Worm (Caenorhabditis elegans) whole organism, L4 larva: Measurements from ENCODE around the gene C02G6.2.
A peak's percentile ranks its signal among the peaks of the same experiment; 100 is the strongest.

Source experiments
- D1046.2 ChIP-seq: fragments of 200-800 bp; sonication (Bioruptor generic); IDR thresholded peaks from 2 replicates; pipeline ENCODE4 v1.3.6; 2022; ENCODE audit warnings: missing genetic modification characterization, missing compliant biosample characterization
- F44E2.7 ChIP-seq: fragments of 200-800 bp; sonication (Bioruptor generic); IDR thresholded peaks from 2 replicates; pipeline ENCODE4 v2.1.2; 2022; ENCODE audit warnings: missing genetic modification characterization, missing compliant biosample characterization
- R02D3.7 ChIP-seq: fragments of 150-350 bp; sonication (generic microtip); optimal IDR thresholded peaks from 3 replicates; lab custom pipeline; 2014; ENCODE audit warnings: missing biosample characterization, missing genetic modification characterization
- T26A8.4 ChIP-seq: fragments of 200-800 bp; sonication (Bioruptor generic); IDR thresholded peaks from 2 replicates; pipeline ENCODE4 v1.3.6; 2022; ENCODE audit warnings: missing genetic modification characterization, missing compliant biosample characterization
- Y48G9A.11 ChIP-seq: fragments of 200-800 bp; sonication (Bioruptor generic); IDR thresholded peaks from 2 replicates; pipeline ENCODE4 v1.3.6; 2022; ENCODE audit warnings: missing genetic modification reagents, missing genetic modification characterization, missing compliant biosample characterization
- ZK337.2 ChIP-seq: fragments of 200-800 bp; sonication (Bioruptor generic); IDR thresholded peaks from 2 replicates; pipeline ENCODE4 v1.3.6; 2022; ENCODE audit warnings: missing genetic modification reagents, missing genetic modification characterization, missing compliant biosample characterization
- aha-1 ChIP-seq: fragments of 150-350 bp; peaks from one replicate; lab custom pipeline; 2014; ENCODE audit warnings: missing biosample characterization, missing genetic modification characterization
- ama-1 ChIP-seq: fragments of 150-350 bp; optimal IDR thresholded peaks from 2 replicates; lab custom pipeline; 2014; ENCODE audit warnings: inconsistent platforms, mixed read lengths
- arid-1 ChIP-seq: fragments of 200-800 bp; sonication (Bioruptor generic); conservative IDR thresholded peaks from 2 replicates; pipeline ENCODE4 v1.3.6; 2022; ENCODE audit warnings: missing genetic modification reagents, missing genetic modification characterization, missing compliant biosample characterization
- attf-4 ChIP-seq: sonication (generic microtip); optimal IDR thresholded peaks from 3 replicates; lab custom pipeline; 2017; ENCODE audit warnings: missing biosample characterization, missing genetic modification characterization
- ceh-20 ChIP-seq: fragments of 200-800 bp; sonication (Bioruptor generic); IDR thresholded peaks from 2 replicates; pipeline ENCODE4 v1.3.6; 2022; ENCODE audit warnings: missing genetic modification reagents, missing genetic modification characterization, missing compliant biosample characterization
- ceh-28 ChIP-seq: fragments of 150-350 bp; optimal IDR thresholded peaks from 2 replicates; lab custom pipeline; 2014; ENCODE audit warnings: missing biosample characterization, missing genetic modification reagents, missing genetic modification characterization
- ceh-32 ChIP-seq: sonication (generic microtip); optimal IDR thresholded peaks from 2 replicates; lab custom pipeline; 2016; ENCODE audit warnings: mild to moderate bottlenecking, missing genetic modification characterization, missing compliant biosample characterization; ENCODE audit not compliant: poor library complexity
- ceh-44 ChIP-seq: fragments of 200-800 bp; sonication (Bioruptor generic); IDR thresholded peaks from 2 replicates; pipeline ENCODE4 v1.3.6; 2022; ENCODE audit warnings: missing genetic modification reagents, missing genetic modification characterization, missing compliant biosample characterization
- ceh-82 ChIP-seq: sonication (generic microtip); optimal IDR thresholded peaks from 2 replicates; lab custom pipeline; 2017; ENCODE audit warnings: missing biosample characterization, missing genetic modification characterization
- ces-1 ChIP-seq: fragments of 150-350 bp; sonication (generic microtip); optimal IDR thresholded peaks from 4 replicates; lab custom pipeline; 2014; ENCODE audit warnings: missing biosample characterization, missing genetic modification reagents, missing genetic modification characterization
- cey-2 ChIP-seq: sonication (generic microtip); optimal IDR thresholded peaks from 3 replicates; lab custom pipeline; 2017; ENCODE audit warnings: missing genetic modification characterization, mild to moderate bottlenecking, missing compliant biosample characterization, antibody characterized with exemption, borderline replicate concordance; ENCODE audit not compliant: insufficient read depth
- daf-16 ChIP-seq, 3 experiments: sonication (generic microtip); optimal IDR thresholded peaks; 2 replicates each; lab custom pipeline; 2016 to 2017; ENCODE audit warnings: missing genetic modification characterization in 3 of 3, missing genetic modification reagents in 3 of 3, mild to moderate bottlenecking in 2 of 3, missing compliant biosample characterization in 2 of 3, missing biosample characterization in 1 of 3, moderate library complexity in 1 of 3
- daf-8 ChIP-seq: fragments of 200-800 bp; sonication (Bioruptor generic); IDR thresholded peaks from 2 replicates; pipeline ENCODE4 v1.3.6; 2022; ENCODE audit warnings: missing genetic modification characterization, missing compliant biosample characterization
- dmd-8 ChIP-seq: fragments of 200-800 bp; sonication (Bioruptor generic); IDR thresholded peaks from 2 replicates; pipeline ENCODE4 v1.3.6; 2022; ENCODE audit warnings: missing genetic modification characterization, missing compliant biosample characterization
- dpl-1 ChIP-seq: fragments of 150-350 bp; optimal IDR thresholded peaks from 2 replicates; lab custom pipeline; 2014; ENCODE audit warnings: missing biosample characterization, missing genetic modification reagents, missing genetic modification characterization
- dve-1 ChIP-seq: sonication (generic microtip); optimal IDR thresholded peaks from 2 replicates; lab custom pipeline; 2017; ENCODE audit warnings: antibody characterized with exemption, mild to moderate bottlenecking, missing genetic modification characterization, missing compliant biosample characterization; ENCODE audit not compliant: insufficient read depth
- hlh-11 ChIP-seq: fragments of 200-800 bp; sonication (Bioruptor generic); optimal IDR thresholded peaks from 2 replicates; lab custom pipeline; 2018; ENCODE audit warnings: mild to moderate bottlenecking, missing genetic modification characterization, missing compliant biosample characterization
- hlh-30 ChIP-seq: sonication (generic microtip); optimal IDR thresholded peaks from 2 replicates; lab custom pipeline; 2017; ENCODE audit warnings: antibody characterized with exemption, mild to moderate bottlenecking, missing genetic modification characterization, missing compliant biosample characterization; ENCODE audit not compliant: insufficient read depth
- hmg-1.1 ChIP-seq: fragments of 200-800 bp; sonication (Bioruptor generic); IDR thresholded peaks from 2 replicates; pipeline ENCODE4 v1.3.6; 2022; ENCODE audit warnings: missing genetic modification reagents, missing genetic modification characterization, missing compliant biosample characterization
- jun-1 ChIP-seq: fragments of 150-350 bp; optimal IDR thresholded peaks from 2 replicates; lab custom pipeline; 2014; ENCODE audit warnings: missing biosample characterization, missing genetic modification reagents, missing genetic modification characterization
- lin-1 ChIP-seq: fragments of 200-800 bp; sonication (Bioruptor generic); IDR thresholded peaks from 2 replicates; pipeline ENCODE4 v1.3.6; 2022; ENCODE audit warnings: missing genetic modification reagents, missing genetic modification characterization, missing compliant biosample characterization
- lir-3 ChIP-seq: sonication (generic microtip); optimal IDR thresholded peaks from 2 replicates; lab custom pipeline; 2016; ENCODE audit warnings: mild to moderate bottlenecking, missing genetic modification characterization, missing compliant biosample characterization
- madf-9 ChIP-seq: fragments of 200-800 bp; sonication (Bioruptor generic); conservative IDR thresholded peaks from 2 replicates; pipeline ENCODE4 v1.3.6; 2022; ENCODE audit warnings: missing genetic modification reagents, missing genetic modification characterization, missing compliant biosample characterization
- mdt-29 ChIP-seq: fragments of 200-800 bp; sonication (Bioruptor generic); IDR thresholded peaks from 2 replicates; pipeline ENCODE4 v1.3.6; 2022; ENCODE audit warnings: missing genetic modification reagents, missing genetic modification characterization, missing compliant biosample characterization
- mes-2 ChIP-seq: sonication (generic microtip); optimal IDR thresholded peaks from 2 replicates; lab custom pipeline; 2016; ENCODE audit warnings: missing genotype, mild to moderate bottlenecking, missing genetic modification characterization, missing compliant biosample characterization; ENCODE audit not compliant: poor library complexity, severe bottlenecking
- mxl-3 ChIP-seq: fragments of 200-800 bp; sonication (Bioruptor generic); optimal IDR thresholded peaks from 2 replicates; lab custom pipeline; 2018; ENCODE audit warnings: mild to moderate bottlenecking, missing genetic modification characterization, missing compliant biosample characterization
- nhr-10 ChIP-seq: fragments of 150-350 bp; optimal IDR thresholded peaks from 2 replicates; lab custom pipeline; 2014; ENCODE audit warnings: missing biosample characterization, missing genetic modification characterization
- nhr-102 ChIP-seq: sonication (generic microtip); optimal IDR thresholded peaks from 2 replicates; lab custom pipeline; 2016; ENCODE audit warnings: mild to moderate bottlenecking, missing genetic modification characterization, moderate library complexity, missing compliant biosample characterization
- nhr-41 ChIP-seq: fragments of 200-800 bp; sonication (Bioruptor generic); IDR thresholded peaks from 2 replicates; pipeline ENCODE4 v1.3.6; 2022; ENCODE audit warnings: missing genetic modification reagents, missing genetic modification characterization, missing compliant biosample characterization
- nhr-42 ChIP-seq: fragments of 200-800 bp; sonication (Bioruptor generic); IDR thresholded peaks from 2 replicates; pipeline ENCODE4 v1.3.6; 2022; ENCODE audit warnings: missing genetic modification characterization, missing compliant biosample characterization
- nhr-48 ChIP-seq: sonication (generic microtip); optimal IDR thresholded peaks from 2 replicates; lab custom pipeline; 2016; ENCODE audit warnings: mild to moderate bottlenecking, missing genetic modification characterization, missing compliant biosample characterization
- pha-4 ChIP-seq, 2 experiments: fragments of 150-350 bp in 1 of 2; fragments of 200-800 bp in 1 of 2; sonication (Bioruptor generic) in 1 of 2; IDR thresholded peaks in 1 of 2; optimal IDR thresholded peaks in 1 of 2; 2 replicates each; pipeline versions ENCODE4 v1.3.6 to Lab custom; 2014 to 2022; ENCODE audit warnings: missing genetic modification characterization in 2 of 2, missing genetic modification reagents in 2 of 2, missing biosample characterization in 1 of 2, missing compliant biosample characterization in 1 of 2
- rbr-2 ChIP-seq: sonication (generic microtip); optimal IDR thresholded peaks from 2 replicates; lab custom pipeline; 2016; ENCODE audit warnings: missing genotype, missing genetic modification characterization, missing compliant biosample characterization
- skn-1 ChIP-seq: fragments of 150-350 bp; optimal IDR thresholded peaks from 2 replicates; lab custom pipeline; 2014; ENCODE audit warnings: missing biosample characterization, missing genetic modification characterization
- spr-1 ChIP-seq: sonication (generic microtip); optimal IDR thresholded peaks from 2 replicates; lab custom pipeline; 2016; ENCODE audit warnings: mild to moderate bottlenecking, missing genetic modification characterization, missing compliant biosample characterization
- tag-97 ChIP-seq: fragments of 200-800 bp; sonication (Bioruptor generic); IDR thresholded peaks from 2 replicates; pipeline ENCODE4 v1.3.6; 2022; ENCODE audit warnings: missing genetic modification characterization, missing compliant biosample characterization
- unc-130 ChIP-seq: sonication (generic microtip); optimal IDR thresholded peaks from 2 replicates; lab custom pipeline; 2016; ENCODE audit warnings: missing genetic modification reagents, missing genetic modification characterization, missing compliant biosample characterization
- unc-62 ChIP-seq, 3 experiments: fragments of 150-350 bp in 1 of 3; sonication (generic microtip); optimal IDR thresholded peaks in 2 of 3; peaks in 1 of 3; 1 replicate in 1 of 3; 2 replicates in 2 of 3; lab custom pipeline; 2014 to 2017; ENCODE audit warnings: missing biosample characterization in 3 of 3, missing genetic modification characterization in 3 of 3, missing genetic modification reagents in 3 of 3, missing genotype in 1 of 3

C02G6.2 gene

DNA sequence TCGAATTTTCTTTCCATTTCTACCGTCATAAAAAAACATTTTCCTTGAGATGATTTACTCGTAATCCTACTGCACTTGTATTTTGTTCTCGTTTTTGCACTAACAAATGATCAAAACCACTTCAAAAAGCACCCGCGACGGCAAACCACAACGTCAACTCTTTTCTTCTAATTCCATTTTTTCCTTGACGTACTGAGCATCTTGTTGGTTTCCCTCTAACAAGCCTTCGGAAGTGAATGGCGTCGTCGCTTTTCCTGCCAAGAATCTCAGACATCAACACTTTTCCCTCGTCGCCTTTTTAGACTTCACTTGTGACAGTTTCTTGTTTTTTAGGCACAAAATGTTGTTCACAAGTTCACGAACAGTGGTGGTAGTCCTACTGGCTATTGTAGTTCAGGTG is 40.6 kb downstream of the C02G6.2 start, which contains the start of gene C04E6.13:
C04E6.13 (plus strand) TSS at position 301 of the 400 bp plus-strand sequence.
- no peak for TF ChIP-seq aha-1
- TF ChIP-seq unc-62 (GFP tag; optimal IDR thresholded peaks at IDR 0.05 in 1 of 2; lab: Kevin White, UChicago) = peak in 1 of 2 experiments; percentile 15
- TF ChIP-seq unc-62 (tag; optimal IDR thresholded peaks at IDR 0.05; lab: Kevin White, UChicago) = no peak

DNA sequence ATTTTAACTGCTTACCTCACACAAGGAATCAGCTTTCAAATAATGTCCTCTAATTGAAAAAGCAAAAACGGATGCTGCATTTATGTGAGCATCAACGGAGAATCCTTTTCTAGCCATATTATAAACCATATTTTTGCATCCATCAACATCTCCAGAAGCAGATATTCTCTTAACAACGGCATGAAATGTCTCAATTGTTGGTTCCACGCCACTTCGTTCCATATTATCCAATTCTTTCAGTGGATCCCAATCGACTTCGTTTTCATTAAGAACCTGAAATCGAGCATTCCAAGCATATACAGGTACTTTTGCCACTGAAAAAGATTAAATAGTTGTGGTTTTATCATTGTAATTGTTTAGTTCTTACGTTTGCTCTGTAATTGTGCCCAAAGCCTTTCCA is 45.0 kb downstream of the C02G6.2 start:
- no peak for TF ChIP-seq ama-1 (lab: Kevin White, UChicago)
- TF ChIP-seq unc-62 (GFP tag; optimal IDR thresholded peaks at IDR 0.05 in 1 of 2; lab: Kevin White, UChicago) = peak in 1 of 2 experiments; percentile 90
- TF ChIP-seq unc-62 (tag; optimal IDR thresholded peaks at IDR 0.05; lab: Kevin White, UChicago) = no peak

DNA sequence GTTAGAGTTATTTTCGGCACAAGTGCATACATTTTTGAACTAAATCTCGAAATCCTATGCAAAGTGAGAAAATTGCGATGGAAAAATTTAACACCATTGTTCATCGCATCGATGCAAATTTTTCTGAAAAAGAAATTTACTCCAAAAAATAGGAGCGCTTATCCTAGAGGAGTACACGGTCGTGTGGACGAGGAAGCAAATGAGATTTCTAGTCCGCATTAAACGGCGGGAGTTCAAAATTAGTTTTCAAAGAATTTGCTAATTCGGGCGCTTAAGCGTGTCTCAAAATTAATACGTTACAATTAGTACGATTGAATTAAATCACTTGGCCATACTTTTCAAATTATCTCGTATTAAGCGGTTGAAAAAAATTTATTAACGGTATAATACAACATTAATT is 45.8 kb downstream of the C02G6.2 start, which contains the start of gene lrpr-1:
lrpr-1 (minus strand) TSS at position 185 of the 400 bp plus-strand sequence.
- TF ChIP-seq tag-97 (GFP tag; lab: Robert Waterston, UW) (peak; percentile 81; the same call in 1 of the 2 replicates), dve-1 (no peak), jun-1 (tag; lab: Kevin White, UChicago) (peak; percentile 30), pha-4 (GFP tag; IDR thresholded peaks at IDR 0.05; lab: Robert Waterston, UW) (no peak), pha-4 (tag; optimal IDR thresholded peaks at IDR 0.05; lab: Kevin White, UChicago) (no peak), nhr-41 (GFP tag; lab: Robert Waterston, UW) (no peak), hmg-1.1 (GFP tag; lab: Robert Waterston, UW) (peak; percentile 66), madf-9 (peak; percentile 85), rbr-2 (peak; percentile 65), ces-1 (GFP tag; lab: Kevin White, UChicago) (no peak), attf-4 (no peak), ZK337.2 (GFP tag; lab: Robert Waterston, UW) (peak; percentile 97), unc-130 (peak; percentile 92), ceh-44 (GFP tag; lab: Robert Waterston, UW) (0 out of 2 replicates have a peak, but pooled peaks have one; percentile 18), T26A8.4 (GFP tag; lab: Robert Waterston, UW) (no peak), nhr-48 (tag; lab: Kevin White, UChicago) (no peak), nhr-10 (tag; lab: Kevin White, UChicago) (no peak), dpl-1 (peak; percentile 99), hlh-11 (no peak), R02D3.7 (tag; lab: Kevin White, UChicago) (no peak), daf-8 (GFP tag; lab: Robert Waterston, UW) (no peak), nhr-102 (tag; lab: Kevin White, UChicago) (no peak), spr-1 (tag; lab: Kevin White, UChicago) (no peak), lin-1 (no peak), skn-1 (no peak), F44E2.7 (GFP tag; lab: Robert Waterston, UW) (no peak), lir-3 (tag; lab: Kevin White, UChicago) (no peak), D1046.2 (GFP tag; lab: Robert Waterston, UW) (0 out of 2 replicates have a peak, but pooled peaks have one; percentile 49), ceh-28 (tag; lab: Kevin White, UChicago) (no peak), nhr-42 (GFP tag; lab: Robert Waterston, UW) (no peak), ceh-82 (tag; lab: Kevin White, UChicago) (no peak), arid-1 (GFP tag; lab: Robert Waterston, UW) (no peak), Y48G9A.11 (GFP tag; lab: Robert Waterston, UW) (peak; percentile 93), mes-2 (peak; percentile 99), daf-16 (GFP tag; optimal IDR thresholded peaks at IDR 0.05; lab: Kevin White, UChicago) (peak in 1 of 2 experiments; percentile 49), daf-16 (tag; optimal IDR thresholded peaks at IDR 0.05; lab: Kevin White, UChicago) (no peak), ceh-20 (GFP tag; lab: Robert Waterston, UW) (peak; percentile 78), mdt-29 (GFP tag; lab: Robert Waterston, UW) (0 out of 2 replicates have a peak, but pooled peaks have one; percentile 23), hlh-30 (tag; lab: Kevin White, UChicago) (peak; percentile 52), dmd-8 (GFP tag; lab: Robert Waterston, UW) (no peak), mxl-3 (GFP tag; lab: Kevin White, UChicago) (no peak), ceh-32 (tag; lab: Kevin White, UChicago) (no peak), cey-2 (no peak), aha-1 (peak; percentile 84)
